Worm (Caenorhabditis elegans): ENCODE data around the gene nhr-27.

Gene nhr-27

ce11 chrX:12689869-12690268 lies 118.2 kb downstream of the nhr-27 start:
- no peak for TF ChIP-seq aptf-3 (GFP tag; IDR thresholded peaks at IDR 0.05)
- no peak for TF ChIP-seq B0035.1 (tag; optimal IDR thresholded peaks at IDR 0.05)
- TF ChIP-seq F55B11.4 (tag; optimal IDR thresholded peaks at IDR 0.05; ENCODE audit: borderline replicate concordance, insufficient read depth), result no peak
- no peak for TF ChIP-seq fkh-3 (tag; optimal IDR thresholded peaks at IDR 0.05)
- TF ChIP-seq Y53G8AR.9 (GFP tag; conservative IDR thresholded peaks at IDR 0.05), result no peak
- TF ChIP-seq snpc-4 (GFP tag; optimal IDR thresholded peaks at IDR 0.05), result no peak
- no peak for TF ChIP-seq snpc-4 (tag; optimal IDR thresholded peaks at IDR 0.05)

DNA sequence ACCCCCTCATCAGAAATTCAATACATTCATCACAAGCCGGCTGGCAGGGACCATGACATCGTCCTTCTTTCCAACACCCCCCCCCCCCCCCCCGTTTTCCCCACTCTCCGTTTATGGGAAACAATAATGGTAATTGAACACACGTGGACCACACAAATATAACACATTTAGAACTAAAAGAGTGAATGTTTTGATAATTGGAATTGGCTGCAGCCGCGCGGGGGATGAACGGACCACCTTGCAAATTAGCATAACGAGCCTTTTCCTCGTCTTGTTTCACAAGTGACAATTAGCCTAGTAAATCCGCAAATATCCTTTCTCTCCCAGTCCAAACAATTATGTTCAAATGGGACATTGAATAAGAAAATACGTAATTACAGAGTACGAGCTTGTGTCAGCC lies 119.5 kb downstream of the nhr-27 start:
- TF ChIP-seq zfh-2 (GFP tag; conservative IDR thresholded peaks at IDR 0.05) (0 out of 2 replicates have a peak, but pooled peaks have one; percentile 10), attf-3 (GFP tag; conservative IDR thresholded peaks at IDR 0.05) (no peak)

DNA sequence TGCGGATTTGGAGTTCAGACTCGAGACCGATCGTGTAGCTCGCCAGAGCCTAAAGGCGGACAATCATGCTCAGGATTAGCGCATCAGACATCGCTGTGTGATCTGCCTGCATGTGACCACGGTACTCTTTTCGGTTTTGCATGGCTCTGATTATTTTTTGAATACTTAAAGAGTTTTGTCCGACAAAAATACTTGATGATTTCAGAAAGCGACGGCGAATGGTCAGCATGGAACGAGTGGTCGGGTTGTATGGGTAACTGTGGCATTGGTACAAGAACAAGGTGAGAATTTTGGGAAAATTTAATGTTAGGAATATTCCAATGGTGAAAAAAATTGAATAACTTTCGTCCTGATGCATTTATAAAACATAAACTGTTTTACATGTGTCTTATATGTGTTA lies 120.6 kb downstream of the nhr-27 start:
- no peak for TF ChIP-seq F23B12.7 (tag; optimal IDR thresholded peaks at IDR 0.05; ENCODE audit: insufficient read depth)
- no peak for TF ChIP-seq mel-28 (tag; optimal IDR thresholded peaks at IDR 0.05; ENCODE audit: borderline replicate concordance)
- no peak for TF ChIP-seq madf-8 (GFP tag; conservative IDR thresholded peaks at IDR 0.05)
- no peak for TF ChIP-seq madf-6 (GFP tag; IDR thresholded peaks at IDR 0.05)
- TF ChIP-seq nhr-80 (tag; optimal IDR thresholded peaks at IDR 0.05), result no peak
- no peak for TF ChIP-seq lsy-27 (tag; optimal IDR thresholded peaks at IDR 0.05; ENCODE audit: borderline replicate concordance, insufficient read depth)
- TF ChIP-seq die-1 (tag; optimal IDR thresholded peaks at IDR 0.05), result no peak
- no peak for TF ChIP-seq tlf-1 (GFP tag; optimal IDR thresholded peaks at IDR 0.05)
- no peak for TF ChIP-seq pbrm-1 (GFP tag; IDR thresholded peaks at IDR 0.05)
- TF ChIP-seq nfya-2 (GFP tag; IDR thresholded peaks at IDR 0.05), result no peak
- TF ChIP-seq snpc-1.3 (tag; optimal IDR thresholded peaks at IDR 0.05; ENCODE audit: insufficient read depth), result no peak
- TF ChIP-seq dox-1 (GFP tag; IDR thresholded peaks at IDR 0.05), result no peak
- no peak for TF ChIP-seq atf-7 (tag; optimal IDR thresholded peaks at IDR 0.05)
- no peak for TF ChIP-seq sea-2 (GFP tag; IDR thresholded peaks at IDR 0.05)
- TF ChIP-seq hmg-20 (GFP tag; IDR thresholded peaks at IDR 0.05), result no peak
- TF ChIP-seq T07F8.4 (tag; optimal IDR thresholded peaks at IDR 0.05), result no peak
- no peak for TF ChIP-seq lin-35 (GFP tag; optimal IDR thresholded peaks at IDR 0.05)
- no peak for TF ChIP-seq aptf-3 (GFP tag; IDR thresholded peaks at IDR 0.05)
- no peak for TF ChIP-seq F33H1.4 (GFP tag; IDR thresholded peaks at IDR 0.05)
- TF ChIP-seq Y56A3A.18 (GFP tag; IDR thresholded peaks at IDR 0.05), result no peak

- no peak for TF ChIP-seq nfya-1 (tag; optimal IDR thresholded peaks at IDR 0.05; ENCODE audit: borderline replicate concordance, insufficient read depth)
- TF ChIP-seq him-1 (tag; optimal IDR thresholded peaks at IDR 0.05), result no peak
- TF ChIP-seq zim-3 (tag; optimal IDR thresholded peaks at IDR 0.05), result no peak
- no peak for TF ChIP-seq B0336.3 (GFP tag; IDR thresholded peaks at IDR 0.05)
- no peak for TF ChIP-seq pbrm-1 (GFP tag; IDR thresholded peaks at IDR 0.05)
- no peak for TF ChIP-seq attf-5 (GFP tag; optimal IDR thresholded peaks at IDR 0.05)
- TF ChIP-seq lag-1 (GFP tag; IDR thresholded peaks at IDR 0.05), result no peak
- no peak for TF ChIP-seq madf-3 (GFP tag; IDR thresholded peaks at IDR 0.05)
Measured at ce11 chrX:12679603-12680002, 128.5 kb downstream of the nhr-27 start.

Data from whole organism, young adult.